Fruit fly (Drosophila melanogaster) Kc167 (cell line): Measurements from ENCODE around the gene Ptp61F.

Experiments used
- Myc ChIP-seq: fragments of >200 bp; optimal IDR thresholded peaks from 2 replicates; lab custom pipeline; 2017; ENCODE audit warnings: missing external identifiers
- Sin3A ChIP-seq: fragments of >200 bp; optimal IDR thresholded peaks from 2 replicates; lab custom pipeline; 2018; ENCODE audit warnings: missing external identifiers
- h ChIP-seq: fragments of >200 bp; optimal IDR thresholded peaks from 3 replicates; lab custom pipeline; 2018; ENCODE audit warnings: missing external identifiers
- insv ChIP-seq: fragments of >200 bp; optimal IDR thresholded peaks from 3 replicates; lab custom pipeline; 2018; ENCODE audit warnings: missing external identifiers
- psq ChIP-seq: fragments of >200 bp; optimal IDR thresholded peaks from 2 replicates; lab custom pipeline; 2017; ENCODE audit warnings: missing external identifiers
- ttk ChIP-seq: sonication (Bioruptor generic); optimal IDR thresholded peaks from 2 replicates; lab custom pipeline; 2017; ENCODE audit warnings: missing external identifiers

Gene Ptp61F

dm6 chr3L:1475157-1475556, at the start of gene Ptp61F:
Gene Ptp61F, minus strand, starts transcription at chr3L:1475257.
- TF ChIP-seq insv (lab: Kevin White, UChicago): no peak
- TF ChIP-seq psq (lab: Kevin White, UChicago): no peak
- TF ChIP-seq ttk (lab: Kevin White, UChicago): no peak
- TF ChIP-seq h: no peak
- TF ChIP-seq Myc (lab: Kevin White, UChicago): no peak
- no peak for TF ChIP-seq Sin3A (lab: Kevin White, UChicago)

- TF ChIP-seq insv (lab: Kevin White, UChicago): no peak
- no peak for TF ChIP-seq psq (lab: Kevin White, UChicago)
- no peak for TF ChIP-seq Sin3A (lab: Kevin White, UChicago)
- TF ChIP-seq h: no peak
- no peak for TF ChIP-seq ttk (lab: Kevin White, UChicago)
- TF ChIP-seq Myc (lab: Kevin White, UChicago): no peak
These were observed 43.9 kb upstream of the Ptp61F start for dm6 chr3L:1518715-1519603.

- TF ChIP-seq insv (lab: Kevin White, UChicago) (no peak), ttk (lab: Kevin White, UChicago) (no peak), Myc (lab: Kevin White, UChicago) (no peak), psq (lab: Kevin White, UChicago) (no peak), Sin3A (lab: Kevin White, UChicago) (no peak), h (no peak)
These were observed 42.4 kb upstream of the Ptp61F start for dm6 chr3L:1517274-1518047.

- no peak for TF ChIP-seq psq (lab: Kevin White, UChicago)
- no peak for TF ChIP-seq insv (lab: Kevin White, UChicago)
- TF ChIP-seq Myc (lab: Kevin White, UChicago): no peak
- no peak for TF ChIP-seq h
- no peak for TF ChIP-seq ttk (lab: Kevin White, UChicago)
- no peak for TF ChIP-seq Sin3A (lab: Kevin White, UChicago)
These were observed 41.7 kb upstream of the Ptp61F start, which contains the start of gene cue for dm6 chr3L:1516631-1517273. Gene cue, minus strand, starts transcription at chr3L:1517271.

dm6 chr3L:1515820-1516540, 40.9 kb upstream of the Ptp61F start:
- TF ChIP-seq insv (lab: Kevin White, UChicago) (no peak), psq (lab: Kevin White, UChicago) (no peak), Sin3A (lab: Kevin White, UChicago) (no peak), h (no peak), ttk (lab: Kevin White, UChicago) (no peak), Myc (lab: Kevin White, UChicago) (no peak)

- TF ChIP-seq h: no peak
- TF ChIP-seq insv (lab: Kevin White, UChicago): no peak
- TF ChIP-seq psq (lab: Kevin White, UChicago): no peak
- TF ChIP-seq Myc (lab: Kevin White, UChicago): no peak
- no peak for TF ChIP-seq Sin3A (lab: Kevin White, UChicago)
- TF ChIP-seq ttk (lab: Kevin White, UChicago): no peak
These were observed 27.2 kb upstream of the Ptp61F start, which contains the start of the genes hfp and Psa for dm6 chr3L:1502086-1502893. Gene hfp, minus strand, starts transcription at chr3L:1502590. Gene Psa, plus strand, starts transcription at chr3L:1502843.

- TF ChIP-seq h: no peak
- TF ChIP-seq insv (lab: Kevin White, UChicago): no peak
- no peak for TF ChIP-seq psq (lab: Kevin White, UChicago)
- no peak for TF ChIP-seq Myc (lab: Kevin White, UChicago)
- no peak for TF ChIP-seq Sin3A (lab: Kevin White, UChicago)
- TF ChIP-seq ttk (lab: Kevin White, UChicago): no peak
These were observed 21.4 kb upstream of the Ptp61F start, which contains the start of gene CG12084 for dm6 chr3L:1496408-1496807. Gene CG12084, minus strand, starts transcription at chr3L:1496643.

dm6 chr3L:1495803-1496202, 20.7 kb upstream of the Ptp61F start:
- TF ChIP-seq insv (lab: Kevin White, UChicago): no peak
- TF ChIP-seq h: no peak
- no peak for TF ChIP-seq Sin3A (lab: Kevin White, UChicago)
- no peak for TF ChIP-seq psq (lab: Kevin White, UChicago)
- TF ChIP-seq ttk (lab: Kevin White, UChicago): no peak
- no peak for TF ChIP-seq Myc (lab: Kevin White, UChicago)

- TF ChIP-seq Myc (lab: Kevin White, UChicago) (no peak), insv (lab: Kevin White, UChicago) (no peak), Sin3A (lab: Kevin White, UChicago) (no peak), h (no peak), psq (lab: Kevin White, UChicago) (no peak), ttk (lab: Kevin White, UChicago) (no peak)
These were observed 14.5 kb upstream of the Ptp61F start, which contains the start of gene stet for dm6 chr3L:1489523-1489922. Gene stet, minus strand, starts transcription at chr3L:1489547.
